Fruit fly (Drosophila melanogaster) whole organism: ENCODE measurements around the gene Rlip.

ENCODE experiments used
- CG8478 ChIP-seq: fragments of >200 bp; optimal IDR thresholded peaks from 2 replicates; lab custom pipeline; 2018; ENCODE audit warnings: inconsistent platforms
- Dll ChIP-seq: fragments of >200 bp; optimal IDR thresholded peaks from 2 replicates; lab custom pipeline; 2017
- pan ChIP-seq: fragments of >200 bp; optimal IDR thresholded peaks from 2 replicates; lab custom pipeline; 2017
- psq ChIP-seq: fragments of >200 bp; optimal IDR thresholded peaks from 2 replicates; lab custom pipeline; 2017
- usp ChIP-seq: fragments of >200 bp; optimal IDR thresholded peaks from 2 replicates; lab custom pipeline; 2017; ENCODE audit warnings: missing biosample characterization, missing genetic modification characterization, mixed read lengths

- no peak for TF ChIP-seq CG8478 (lab: Kevin White, UChicago)
- no peak for TF ChIP-seq pan
- TF ChIP-seq psq (lab: Kevin White, UChicago) = no peak
- TF ChIP-seq usp = no peak
- no peak for TF ChIP-seq Dll (lab: Kevin White, UChicago)
Observed at dm6 chr3R:21043549-21044118, 26.1 kb downstream of the Rlip start, which contains the start of gene CG12278.
